Worm (Caenorhabditis elegans): ENCODE results near the gene dvc-1.

ce11 chrV:11220415-11220814, 18.7 kb downstream of the dvc-1 start:
- TF ChIP-seq fos-1 (tag; optimal IDR thresholded peaks at IDR 0.05) (no peak), mdl-1 (tag; optimal IDR thresholded peaks at IDR 0.05) (no peak), unc-62 (GFP tag; optimal IDR thresholded peaks at IDR 0.05) (no peak), nhr-11 (tag; optimal IDR thresholded peaks at IDR 0.05) (no peak), elt-1 (tag; optimal IDR thresholded peaks at IDR 0.05) (no peak), ztf-4 (tag; optimal IDR thresholded peaks at IDR 0.05) (no peak), ama-1 (optimal IDR thresholded peaks at IDR 0.05) (no peak), snpc-4 (tag; optimal IDR thresholded peaks at IDR 0.05) (no peak)

All from whole organism, L3 larva.